Fruit fly (Drosophila melanogaster) whole organism, embryonic: ENCODE data around the gene Polr3E.

Source experiments
- Abd-B ChIP-seq: fragments of 200-800 bp; sonication (Bioruptor generic); optimal IDR thresholded peaks from 2 replicates; lab custom pipeline; 2018; ENCODE audit warnings: missing biosample characterization, mild to moderate bottlenecking, missing genetic modification characterization, moderate library complexity
- B-H1 ChIP-seq: fragments of 200-800 bp; sonication (Bioruptor generic); IDR thresholded peaks from 3 replicates; pipeline ENCODE4 v1.3.6; 2022; ENCODE audit warnings: missing biosample characterization, missing genetic modification characterization
- C15 ChIP-seq: fragments of 200-800 bp; sonication (Bioruptor generic); IDR thresholded peaks from 3 replicates; pipeline ENCODE4 v1.3.6; 2022; ENCODE audit warnings: missing biosample characterization, missing genetic modification characterization
- CG10543 ChIP-seq: fragments of 200-800 bp; sonication (Bioruptor generic); optimal IDR thresholded peaks from 3 replicates; lab custom pipeline; 2017; ENCODE audit warnings: missing biosample characterization, mild to moderate bottlenecking, missing genetic modification characterization, moderate library complexity
- CG10959 ChIP-seq: fragments of 200-800 bp; sonication (Bioruptor generic); IDR thresholded peaks from 2 replicates; pipeline ENCODE4 v1.3.6; 2022; ENCODE audit warnings: missing biosample characterization, missing genetic modification characterization
- CG10979 ChIP-seq: fragments of 200-800 bp; sonication (Bioruptor generic); optimal IDR thresholded peaks from 2 replicates; lab custom pipeline; 2018; ENCODE audit warnings: missing biosample characterization, mild to moderate bottlenecking, missing genetic modification characterization, moderate library complexity
- CG12219 ChIP-seq: fragments of 200-800 bp; sonication (Bioruptor generic); optimal IDR thresholded peaks from 3 replicates; lab custom pipeline; 2018; ENCODE audit warnings: missing biosample characterization, mild to moderate bottlenecking, missing genetic modification characterization
- CG17361 ChIP-seq: fragments of 200-800 bp; sonication (Bioruptor generic); IDR thresholded peaks from 3 replicates; pipeline ENCODE4 v1.3.6; 2022; ENCODE audit warnings: missing biosample characterization, missing genetic modification characterization
- CG17612 ChIP-seq: fragments of 200-800 bp; sonication (Bioruptor generic); IDR thresholded peaks from 2 replicates; pipeline ENCODE4 v1.3.6; 2022; ENCODE audit warnings: missing biosample characterization, missing genetic modification characterization
- CG2889 ChIP-seq: fragments of 200-800 bp; sonication (Bioruptor generic); IDR thresholded peaks from 3 replicates; pipeline ENCODE4 v1.3.6; 2022; ENCODE audit warnings: missing biosample characterization, missing genetic modification characterization
- CG31224 ChIP-seq: fragments of 200-800 bp; sonication (Bioruptor generic); IDR thresholded peaks from 2 replicates; pipeline ENCODE4 v1.3.6; 2022; ENCODE audit warnings: missing biosample characterization, missing genetic modification characterization
- CG33213 ChIP-seq: fragments of 200-800 bp; sonication (Bioruptor generic); optimal IDR thresholded peaks from 3 replicates; lab custom pipeline; 2016; ENCODE audit warnings: missing biosample characterization, missing genetic modification characterization
- CG34376 ChIP-seq: fragments of 200-800 bp; sonication (Bioruptor generic); optimal IDR thresholded peaks from 2 replicates; lab custom pipeline; 2018; ENCODE audit warnings: missing biosample characterization, mild to moderate bottlenecking, missing genetic modification characterization
- CG3726 ChIP-seq: fragments of 200-800 bp; sonication (Bioruptor generic); IDR thresholded peaks from 3 replicates; pipeline ENCODE4, ENCODE4 v1.3.6; 2022; ENCODE audit warnings: missing biosample characterization, missing genetic modification characterization
- CG3995 ChIP-seq: fragments of 200-800 bp; sonication (Bioruptor generic); optimal IDR thresholded peaks from 3 replicates; lab custom pipeline; 2016; ENCODE audit warnings: missing biosample characterization, missing genetic modification characterization
- CG4282 ChIP-seq: fragments of 200-800 bp; sonication (Bioruptor generic); optimal IDR thresholded peaks from 2 replicates; lab custom pipeline; 2016; ENCODE audit warnings: missing biosample characterization, missing genetic modification characterization
- CG6654 ChIP-seq: fragments of 200-800 bp; sonication (Bioruptor generic); optimal IDR thresholded peaks from 2 replicates; lab custom pipeline; 2017; ENCODE audit warnings: missing biosample characterization, mild to moderate bottlenecking, missing genetic modification characterization
- CG8290 ChIP-seq, 3 experiments: fragments of 200-800 bp; sonication (Bioruptor generic); optimal IDR thresholded peaks; 2 replicates each; lab custom pipeline; 2016 to 2019; ENCODE audit warnings: missing biosample characterization in 3 of 3, missing genetic modification characterization in 3 of 3, mild to moderate bottlenecking in 2 of 3, moderate library complexity in 1 of 3
- CG9609 ChIP-seq: fragments of 200-800 bp; sonication (Bioruptor generic); optimal IDR thresholded peaks from 3 replicates; lab custom pipeline; 2016; ENCODE audit warnings: missing biosample characterization, missing genetic modification characterization
- Deaf1 ChIP-seq: fragments of 200-800 bp; optimal IDR thresholded peaks from 3 replicates; lab custom pipeline; 2019; ENCODE audit warnings: missing biosample characterization, mild to moderate bottlenecking, missing genetic modification characterization, moderate library complexity
- HHEX ChIP-seq: fragments of 200-800 bp; sonication (Bioruptor generic); optimal IDR thresholded peaks from 3 replicates; lab custom pipeline; 2017; ENCODE audit warnings: missing biosample characterization, mild to moderate bottlenecking, missing genetic modification characterization, missing genetic modification reagents
- HLHmδ ChIP-seq: fragments of 200-800 bp; sonication (Bioruptor generic); optimal IDR thresholded peaks from 2 replicates; lab custom pipeline; 2018; ENCODE audit warnings: missing biosample characterization, mild to moderate bottlenecking, missing genetic modification characterization, moderate library complexity
- Hr39 ChIP-seq: fragments of >200 bp; optimal IDR thresholded peaks from 2 replicates; lab custom pipeline; 2017
- Hsf ChIP-seq: fragments of 200-800 bp; sonication (Bioruptor generic); optimal IDR thresholded peaks from 3 replicates; lab custom pipeline; 2016; ENCODE audit warnings: missing biosample characterization, missing genetic modification characterization
- MBD-R2 ChIP-seq: fragments of 200-800 bp; sonication (Bioruptor generic); IDR thresholded peaks from 2 replicates; pipeline ENCODE4 v1.3.6; 2022; ENCODE audit warnings: missing biosample characterization, missing genetic modification characterization
- MTF-1 ChIP-seq: fragments of 200-800 bp; sonication (Bioruptor generic); optimal IDR thresholded peaks from 2 replicates; lab custom pipeline; 2018; ENCODE audit warnings: missing biosample characterization, mild to moderate bottlenecking, missing genetic modification characterization, borderline replicate concordance
- Med ChIP-seq: fragments of 200-800 bp; sonication (Bioruptor generic); peaks from one replicate; lab custom pipeline; 2016; ENCODE audit warnings: missing biosample characterization, missing genetic modification characterization, mild to moderate bottlenecking, inconsistent platforms, moderate library complexity
- Mrtf ChIP-seq: fragments of 200-800 bp; sonication (Bioruptor generic); IDR thresholded peaks from 3 replicates; pipeline ENCODE4 v1.3.6; 2022; ENCODE audit warnings: missing biosample characterization, missing genetic modification characterization
- Nf-YB ChIP-seq: fragments of 200-800 bp; sonication (Bioruptor generic); optimal IDR thresholded peaks from 3 replicates; lab custom pipeline; 2019; ENCODE audit warnings: missing biosample characterization, mild to moderate bottlenecking, missing genetic modification characterization, moderate library complexity
- Scr ChIP-seq: fragments of 200-800 bp; sonication (Bioruptor generic); IDR thresholded peaks from 2 replicates; pipeline ENCODE4 v1.3.6; 2022; ENCODE audit warnings: missing biosample characterization, missing genetic modification characterization; ENCODE audit not compliant: partially characterized antibody
- Usf ChIP-seq: fragments of 200-800 bp; sonication (Bioruptor generic); optimal IDR thresholded peaks from 2 replicates; lab custom pipeline; 2017; ENCODE audit warnings: missing genotype, missing biosample characterization, missing genetic modification characterization
- br ChIP-seq: fragments of >200 bp; optimal IDR thresholded peaks from 2 replicates; lab custom pipeline; 2017
- btn ChIP-seq: fragments of 200-800 bp; sonication (Bioruptor generic); optimal IDR thresholded peaks from 2 replicates; lab custom pipeline; 2016; ENCODE audit warnings: missing biosample characterization, missing genetic modification characterization
- cato ChIP-seq: fragments of 200-800 bp; sonication (Bioruptor generic); optimal IDR thresholded peaks from 2 replicates; lab custom pipeline; 2016; ENCODE audit warnings: missing biosample characterization, missing genetic modification characterization, borderline replicate concordance
- eyg ChIP-seq: fragments of 200-800 bp; sonication (Bioruptor generic); optimal IDR thresholded peaks from 3 replicates; lab custom pipeline; 2016; ENCODE audit warnings: missing biosample characterization, missing genetic modification characterization
- fd96Cb ChIP-seq: fragments of 200-800 bp; sonication (Bioruptor generic); optimal IDR thresholded peaks from 2 replicates; lab custom pipeline; 2018; ENCODE audit warnings: missing biosample characterization, mild to moderate bottlenecking, missing genetic modification characterization, moderate library complexity
- gem ChIP-seq: fragments of 200-800 bp; sonication (Bioruptor generic); optimal IDR thresholded peaks from 2 replicates; lab custom pipeline; 2019; ENCODE audit warnings: missing biosample characterization, mild to moderate bottlenecking, missing genetic modification characterization, moderate library complexity
- jumu ChIP-seq: fragments of 200-800 bp; sonication (Bioruptor generic); optimal IDR thresholded peaks from 3 replicates; lab custom pipeline; 2016; ENCODE audit warnings: missing biosample characterization, missing genetic modification characterization
- ken ChIP-seq: fragments of 200-800 bp; sonication (Bioruptor generic); IDR thresholded peaks from 3 replicates; pipeline ENCODE4 v1.3.6; 2022; ENCODE audit warnings: missing biosample characterization, missing genetic modification characterization
- knrl ChIP-seq: fragments of 200-800 bp; sonication (Bioruptor generic); IDR thresholded peaks from 3 replicates; pipeline ENCODE4 v1.3.6; 2022; ENCODE audit warnings: missing biosample characterization, missing genetic modification characterization; ENCODE audit not compliant: partially characterized antibody
- pan ChIP-seq, 4 experiments: fragments of >200 bp in 3 of 4; fragments of 200-800 bp in 1 of 4; sonication (Bioruptor generic) in 1 of 4; optimal IDR thresholded peaks in 3 of 4; IDR thresholded peaks in 1 of 4; 2 replicates each; pipeline versions ENCODE4 v1.3.6 to Lab custom; 2017 to 2022; ENCODE audit warnings: missing biosample characterization in 2 of 4, missing genetic modification characterization in 2 of 4, mixed read lengths in 1 of 4
- pita ChIP-seq: fragments of 200-800 bp; sonication (Bioruptor generic); optimal IDR thresholded peaks from 2 replicates; lab custom pipeline; 2017; ENCODE audit warnings: missing biosample characterization, mild to moderate bottlenecking, missing genetic modification characterization
- repo ChIP-seq: fragments of 200-800 bp; sonication (Bioruptor generic); optimal IDR thresholded peaks from 2 replicates; lab custom pipeline; 2016; ENCODE audit warnings: missing biosample characterization, missing genetic modification characterization
- schlank ChIP-seq: fragments of 200-800 bp; sonication (Bioruptor generic); optimal IDR thresholded peaks from 2 replicates; lab custom pipeline; 2018; ENCODE audit warnings: missing biosample characterization, mild to moderate bottlenecking, missing genetic modification characterization
- sqz ChIP-seq: fragments of 200-800 bp; sonication (Bioruptor generic); optimal IDR thresholded peaks from 3 replicates; lab custom pipeline; 2018; ENCODE audit warnings: missing biosample characterization, mild to moderate bottlenecking, missing genetic modification characterization
- tap ChIP-seq: fragments of 200-800 bp; optimal IDR thresholded peaks from 3 replicates; lab custom pipeline; 2019; ENCODE audit warnings: missing biosample characterization, mild to moderate bottlenecking, missing genetic modification characterization, moderate library complexity
- tio ChIP-seq: fragments of 200-800 bp; sonication (Bioruptor generic); optimal IDR thresholded peaks from 2 replicates; lab custom pipeline; 2017; ENCODE audit warnings: missing biosample characterization, missing genetic modification characterization, inconsistent platforms

Polr3E gene

dm6 chr3L:21008899-21009298 lies 22.7 kb upstream of the Polr3E start (continued):
- no peak for TF ChIP-seq Nf-YB (GFP tag; lab: Kevin White, UChicago)
- TF ChIP-seq CG34376 (GFP tag; lab: Kevin White, UChicago): no peak
- 0 out of 2 replicates have a peak, but pooled peaks have one; percentile 9 for TF ChIP-seq MBD-R2 (GFP tag; lab: Robert Waterston, UW)
- peak; percentile 70 for TF ChIP-seq HLHmδ

dm6 chr3L:21009405-21010120 lies 22.1 kb upstream of the Polr3E start:
- TF ChIP-seq knrl (GFP tag; lab: Robert Waterston, UW) (no peak), br (lab: Kevin White, UChicago) (no peak), CG2889 (GFP tag; lab: Robert Waterston, UW) (peak; percentile 70; the same call in 1 of the 3 replicates), CG10959 (GFP tag; lab: Robert Waterston, UW) (no peak), ken (peak; percentile 55; the same call in 1 of the 3 replicates), jumu (GFP tag; lab: Kevin White, UChicago) (peak; percentile 50), schlank (no peak), CG3995 (no peak), MTF-1 (GFP tag; lab: Kevin White, UChicago) (no peak), gem (peak; percentile 64), C15 (GFP tag; lab: Robert Waterston, UW) (no peak), CG10543 (peak; percentile 23), B-H1 (GFP tag; lab: Robert Waterston, UW) (peak; percentile 57; the same call in 2 of the 3 replicates), Med (GFP tag; lab: Kevin White, UChicago) (peak; percentile 84), CG4282 (GFP tag; lab: Kevin White, UChicago) (peak; percentile 92), tio (GFP tag; lab: Kevin White, UChicago) (no peak), Hsf (GFP tag; lab: Kevin White, UChicago) (peak; percentile 46), CG31224 (no peak), repo (no peak), Mrtf (GFP tag; lab: Robert Waterston, UW) (no peak), Usf (GFP tag; lab: Kevin White, UChicago) (no peak), tap (tag; lab: Kevin White, UChicago) (no peak), CG12219 (GFP tag; lab: Kevin White, UChicago) (no peak), CG3726 (GFP tag; lab: Robert Waterston, UW) (no peak), MBD-R2 (GFP tag; lab: Robert Waterston, UW) (peak; percentile 52; the same call in 1 of the 2 replicates), eyg (GFP tag; lab: Kevin White, UChicago) (peak; percentile 48), CG17612 (GFP tag; lab: Robert Waterston, UW) (no peak), CG17361 (GFP tag; lab: Robert Waterston, UW) (peak; percentile 61; the same call in 1 of the 3 replicates), Deaf1 (tag; lab: Kevin White, UChicago) (peak; percentile 18), CG9609 (GFP tag; lab: Kevin White, UChicago) (peak; percentile 33), fd96Cb (tag; lab: Kevin White, UChicago) (no peak), Scr (GFP tag; lab: Robert Waterston, UW) (0 out of 2 replicates have a peak, but pooled peaks have one; percentile 16), Abd-B (GFP tag; lab: Kevin White, UChicago) (no peak), CG6654 (GFP tag; lab: Kevin White, UChicago) (no peak), HHEX (GFP tag; lab: Kevin White, UChicago) (no peak), Hr39 (lab: Kevin White, UChicago) (no peak), CG33213 (GFP tag; lab: Kevin White, UChicago) (peak; percentile 20), cato (no peak), pita (no peak), sqz (peak; percentile 56), CG8290 (GFP tag; optimal IDR thresholded peaks at IDR 0.05; lab: Kevin White, UChicago) (no peak), CG8290 (tag; optimal IDR thresholded peaks at IDR 0.05; lab: Kevin White, UChicago) (peak in 1 of 2 experiments; percentile 15), CG10979 (tag; lab: Kevin White, UChicago) (peak; percentile 20), pan (optimal IDR thresholded peaks at IDR 0.05; lab: Kevin White, UChicago) (no peak), pan (GFP tag; optimal IDR thresholded peaks at IDR 0.05 in 1 of 2, IDR thresholded peaks at IDR 0.05 in 1 of 2) (peak in 1 of 2 experiments; percentile 79), btn (GFP tag; lab: Kevin White, UChicago) (no peak)
